Fruit fly (Drosophila melanogaster) whole organism, embryonic: ENCODE measurements around the gene teq.

Experiments used
- CG10321 ChIP-seq: fragments of 200-800 bp; sonication (Bioruptor generic); IDR thresholded peaks from 2 replicates; pipeline ENCODE4 v1.3.6; 2022; ENCODE audit warnings: missing biosample characterization, missing genetic modification characterization
- CG12236 ChIP-seq: fragments of 200-800 bp; sonication (Bioruptor generic); optimal IDR thresholded peaks from 2 replicates; lab custom pipeline; 2016; ENCODE audit warnings: missing biosample characterization, missing genetic modification characterization
- CG13287 ChIP-seq: fragments of 200-800 bp; sonication (Bioruptor generic); IDR thresholded peaks from 2 replicates; pipeline ENCODE4 v1.3.6; 2022; ENCODE audit warnings: missing biosample characterization, missing genetic modification characterization; ENCODE audit not compliant: partially characterized antibody
- CG15479 ChIP-seq: fragments of 200-800 bp; sonication (Bioruptor generic); optimal IDR thresholded peaks from 3 replicates; lab custom pipeline; 2019; ENCODE audit warnings: missing biosample characterization, mild to moderate bottlenecking, missing genetic modification characterization, moderate library complexity
- CG16779 ChIP-seq: fragments of 200-800 bp; sonication (Bioruptor generic); IDR thresholded peaks from 2 replicates; pipeline ENCODE4 v1.3.6; 2022; ENCODE audit warnings: missing biosample characterization, missing genetic modification characterization
- CG17612 ChIP-seq: fragments of 200-800 bp; sonication (Bioruptor generic); IDR thresholded peaks from 2 replicates; pipeline ENCODE4 v1.3.6; 2022; ENCODE audit warnings: missing biosample characterization, missing genetic modification characterization
- CG2712 ChIP-seq: fragments of 200-800 bp; optimal IDR thresholded peaks from 3 replicates; lab custom pipeline; 2019; ENCODE audit warnings: missing biosample characterization, mild to moderate bottlenecking, missing genetic modification characterization, moderate library complexity
- CG30403 ChIP-seq: fragments of 200-800 bp; sonication (Bioruptor generic); optimal IDR thresholded peaks from 3 replicates; lab custom pipeline; 2016; ENCODE audit warnings: missing biosample characterization, missing genetic modification characterization
- CG31388 ChIP-seq: fragments of 200-800 bp; sonication (Bioruptor generic); optimal IDR thresholded peaks from 2 replicates; lab custom pipeline; 2016; ENCODE audit warnings: missing biosample characterization, missing genetic modification characterization
- CG3847 ChIP-seq: fragments of 200-800 bp; sonication (Bioruptor generic); IDR thresholded peaks from 2 replicates; pipeline ENCODE4 v1.3.6; 2022; ENCODE audit warnings: missing biosample characterization, missing genetic modification characterization
- CG6175 ChIP-seq: fragments of 200-800 bp; sonication (Bioruptor generic); IDR thresholded peaks from 3 replicates; pipeline ENCODE4 v1.3.6; 2022; ENCODE audit warnings: missing biosample characterization, missing genetic modification characterization
- CG7271 ChIP-seq: fragments of 200-800 bp; sonication (Bioruptor generic); optimal IDR thresholded peaks from 2 replicates; lab custom pipeline; 2018; ENCODE audit warnings: missing biosample characterization, mild to moderate bottlenecking, missing genetic modification characterization, moderate library complexity
- CG7372 ChIP-seq: fragments of 200-800 bp; sonication (Bioruptor generic); IDR thresholded peaks from 2 replicates; pipeline ENCODE4 v1.3.6; 2022; ENCODE audit warnings: missing biosample characterization, missing genetic modification characterization
- CG7786 ChIP-seq: fragments of 200-800 bp; sonication (Bioruptor generic); optimal IDR thresholded peaks from 2 replicates; lab custom pipeline; 2016; ENCODE audit warnings: missing biosample characterization, missing genetic modification characterization
- CG8290 ChIP-seq, 3 experiments: fragments of 200-800 bp; sonication (Bioruptor generic); optimal IDR thresholded peaks; 2 replicates each; lab custom pipeline; 2016 to 2019; ENCODE audit warnings: missing biosample characterization in 3 of 3, missing genetic modification characterization in 3 of 3, mild to moderate bottlenecking in 2 of 3, moderate library complexity in 1 of 3
- CG8478 ChIP-seq: fragments of >200 bp; optimal IDR thresholded peaks from 2 replicates; lab custom pipeline; 2018
- D ChIP-seq, 2 experiments: fragments of 200-800 bp in 1 of 2; fragments of >200 bp in 1 of 2; sonication (Bioruptor generic) in 1 of 2; optimal IDR thresholded peaks; 2 replicates in 1 of 2; 3 replicates in 1 of 2; lab custom pipeline; 2017; ENCODE audit warnings: mild to moderate bottlenecking in 1 of 2, missing biosample characterization in 1 of 2, missing genetic modification characterization in 1 of 2, missing genetic modification reagents in 1 of 2
- Dfd ChIP-seq, 2 experiments: fragments of >200 bp; optimal IDR thresholded peaks; 2 replicates each; lab custom pipeline; 2017; ENCODE audit warnings: missing biosample characterization in 2 of 2, missing genetic modification characterization in 2 of 2
- Dip2 ChIP-seq: fragments of 200-800 bp; sonication (Bioruptor generic); IDR thresholded peaks from 2 replicates; pipeline ENCODE4 v1.3.6; 2022; ENCODE audit warnings: missing biosample characterization, missing genetic modification characterization
- Dp ChIP-seq: fragments of 200-800 bp; sonication (Bioruptor generic); optimal IDR thresholded peaks from 2 replicates; lab custom pipeline; 2018; ENCODE audit warnings: missing biosample characterization, mild to moderate bottlenecking, missing genetic modification characterization, moderate library complexity
- Ets65A ChIP-seq: fragments of 200-800 bp; sonication (Bioruptor generic); peaks from one replicate; lab custom pipeline; 2016; ENCODE audit warnings: missing biosample characterization, missing genetic modification characterization
- HLHmδ ChIP-seq: fragments of 200-800 bp; sonication (Bioruptor generic); optimal IDR thresholded peaks from 2 replicates; lab custom pipeline; 2018; ENCODE audit warnings: missing biosample characterization, mild to moderate bottlenecking, missing genetic modification characterization, moderate library complexity
- Hand ChIP-seq: fragments of 200-800 bp; sonication (Bioruptor generic); optimal IDR thresholded peaks from 2 replicates; lab custom pipeline; 2017; ENCODE audit warnings: mild to moderate bottlenecking, missing biosample characterization, missing genetic modification reagents, missing genetic modification characterization
- Hmr ChIP-seq: fragments of 200-800 bp; sonication (Bioruptor generic); optimal IDR thresholded peaks from 3 replicates; lab custom pipeline; 2017; ENCODE audit warnings: mild to moderate bottlenecking, missing biosample characterization, missing genetic modification reagents, missing genetic modification characterization
- Kr ChIP-seq: fragments of 200-800 bp; sonication (Bioruptor generic); optimal IDR thresholded peaks from 2 replicates; lab custom pipeline; 2017; ENCODE audit warnings: missing biosample characterization, mild to moderate bottlenecking, missing genetic modification characterization
- Lhr ChIP-seq: fragments of 200-800 bp; sonication (Bioruptor generic); optimal IDR thresholded peaks from 3 replicates; lab custom pipeline; 2017; ENCODE audit warnings: mild to moderate bottlenecking, missing biosample characterization, missing genetic modification reagents, missing genetic modification characterization
- MBD-R2 ChIP-seq: fragments of 200-800 bp; sonication (Bioruptor generic); IDR thresholded peaks from 2 replicates; pipeline ENCODE4 v1.3.6; 2022; ENCODE audit warnings: missing biosample characterization, missing genetic modification characterization
- Med ChIP-seq: fragments of 200-800 bp; sonication (Bioruptor generic); peaks from one replicate; lab custom pipeline; 2016; ENCODE audit warnings: missing biosample characterization, missing genetic modification characterization, mild to moderate bottlenecking, inconsistent platforms, moderate library complexity
- Side ChIP-seq: fragments of 200-800 bp; sonication (Bioruptor generic); optimal IDR thresholded peaks from 2 replicates; lab custom pipeline; 2016; ENCODE audit warnings: missing biosample characterization, missing genetic modification characterization
- Sry-β ChIP-seq: fragments of 200-800 bp; sonication (Bioruptor generic); optimal IDR thresholded peaks from 2 replicates; lab custom pipeline; 2018; ENCODE audit warnings: missing biosample characterization, mild to moderate bottlenecking, missing genetic modification characterization, moderate library complexity
- Sry-δ ChIP-seq: fragments of 200-800 bp; sonication (Bioruptor generic); optimal IDR thresholded peaks from 2 replicates; lab custom pipeline; 2016; ENCODE audit warnings: missing biosample characterization, missing genetic modification characterization
- Ssrp ChIP-seq: fragments of 200-800 bp; sonication (Bioruptor generic); optimal IDR thresholded peaks from 2 replicates; lab custom pipeline; 2018; ENCODE audit warnings: missing biosample characterization, mild to moderate bottlenecking, missing genetic modification characterization, moderate library complexity
- ap ChIP-seq: fragments of 200-800 bp; sonication (Bioruptor generic); IDR thresholded peaks from 2 replicates; pipeline ENCODE4 v1.3.6; 2022; ENCODE audit warnings: missing biosample characterization, missing genetic modification characterization
- cad ChIP-seq: fragments of >200 bp; optimal IDR thresholded peaks from 2 replicates; lab custom pipeline; 2017; ENCODE audit warnings: missing biosample characterization, missing genetic modification characterization
- croc ChIP-seq: fragments of 200-800 bp; sonication (Bioruptor generic); conservative IDR thresholded peaks from 3 replicates; pipeline ENCODE4 v1.3.6; 2022; ENCODE audit warnings: missing biosample characterization, missing genetic modification characterization
- fd102C ChIP-seq: fragments of 200-800 bp; sonication (Bioruptor generic); optimal IDR thresholded peaks from 2 replicates; lab custom pipeline; 2018; ENCODE audit warnings: missing biosample characterization, mild to moderate bottlenecking, missing genetic modification characterization, moderate library complexity
- grau ChIP-seq: fragments of 200-800 bp; optimal IDR thresholded peaks from 3 replicates; lab custom pipeline; 2019; ENCODE audit warnings: missing biosample characterization, mild to moderate bottlenecking, missing genetic modification characterization, moderate library complexity
- grn ChIP-seq: fragments of 200-800 bp; sonication (Bioruptor generic); optimal IDR thresholded peaks from 3 replicates; lab custom pipeline; 2017; ENCODE audit warnings: missing biosample characterization, missing genetic modification characterization
- insv ChIP-seq, 2 experiments: fragments of 200-800 bp; sonication (Bioruptor generic); optimal IDR thresholded peaks; 3 replicates each; lab custom pipeline; 2016 to 2018; ENCODE audit warnings: missing biosample characterization in 2 of 2, missing genetic modification characterization in 2 of 2
- jumu ChIP-seq: fragments of 200-800 bp; sonication (Bioruptor generic); optimal IDR thresholded peaks from 3 replicates; lab custom pipeline; 2016; ENCODE audit warnings: missing biosample characterization, missing genetic modification characterization
- nerfin-1 ChIP-seq: fragments of 200-800 bp; sonication (Bioruptor generic); optimal IDR thresholded peaks from 3 replicates; lab custom pipeline; 2019; ENCODE audit warnings: missing biosample characterization, mild to moderate bottlenecking, missing genetic modification characterization, moderate library complexity
- sc ChIP-seq, 3 experiments: fragments of >200 bp in 2 of 3; fragments of 200-800 bp in 1 of 3; sonication (Bioruptor generic) in 1 of 3; optimal IDR thresholded peaks; 2 replicates in 2 of 3; 3 replicates in 1 of 3; lab custom pipeline; 2017; ENCODE audit warnings: mild to moderate bottlenecking in 1 of 3, missing biosample characterization in 1 of 3, missing genetic modification characterization in 1 of 3, missing genetic modification reagents in 1 of 3
- sd ChIP-seq: fragments of 200-800 bp; sonication (Bioruptor generic); optimal IDR thresholded peaks from 3 replicates; lab custom pipeline; 2018; ENCODE audit warnings: missing biosample characterization, mild to moderate bottlenecking, missing genetic modification characterization, moderate library complexity
- tap ChIP-seq: fragments of 200-800 bp; optimal IDR thresholded peaks from 3 replicates; lab custom pipeline; 2019; ENCODE audit warnings: missing biosample characterization, mild to moderate bottlenecking, missing genetic modification characterization, moderate library complexity
- tll ChIP-seq, 2 experiments: fragments of 200-800 bp in 1 of 2; fragments of >200 bp in 1 of 2; sonication (Bioruptor generic) in 1 of 2; optimal IDR thresholded peaks; 2 replicates each; lab custom pipeline; 2017 to 2019; ENCODE audit warnings: missing biosample characterization in 2 of 2, missing genetic modification characterization in 2 of 2, mild to moderate bottlenecking in 1 of 2, moderate library complexity in 1 of 2
- twi ChIP-seq: fragments of 200-800 bp; optimal IDR thresholded peaks from 2 replicates; lab custom pipeline; 2019; ENCODE audit warnings: missing biosample characterization, mild to moderate bottlenecking, missing genetic modification characterization, moderate library complexity
- yki ChIP-seq: fragments of >200 bp; optimal IDR thresholded peaks from 3 replicates; lab custom pipeline; 2018
- zen ChIP-seq: fragments of 200-800 bp; sonication (Bioruptor generic); optimal IDR thresholded peaks from 3 replicates; lab custom pipeline; 2018; ENCODE audit warnings: missing biosample characterization, mild to moderate bottlenecking, missing genetic modification characterization, moderate library complexity

Gene teq

DNA sequence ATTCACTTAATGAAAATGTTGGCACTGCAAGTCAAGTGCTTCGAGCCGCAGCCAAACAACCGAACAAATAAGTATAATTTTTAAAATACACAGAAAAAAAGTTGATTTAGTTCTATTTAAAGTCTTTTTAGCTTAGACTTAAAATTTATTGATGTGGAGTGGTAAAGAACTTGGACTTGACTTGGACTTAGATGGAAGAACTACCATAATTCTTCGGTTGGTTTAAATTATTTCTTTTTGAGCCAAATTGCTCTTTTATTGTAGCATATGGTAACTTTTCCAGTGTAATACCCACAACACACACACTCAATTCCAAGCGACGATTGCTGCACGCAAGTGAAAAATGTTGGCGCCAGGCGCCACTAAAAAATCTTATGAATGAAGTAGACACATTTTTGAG, 46.4 kb upstream of the teq start (continued):
- no peak for TF ChIP-seq sd (tag; lab: Kevin White, UChicago)
- TF ChIP-seq CG6175 (GFP tag; lab: Robert Waterston, UW) = no peak
- peak; percentile 16 for TF ChIP-seq fd102C (GFP tag; lab: Kevin White, UChicago)
- TF ChIP-seq Side = peak; percentile 5
- no peak for TF ChIP-seq CG10321
- no peak for TF ChIP-seq CG7786 (GFP tag; lab: Kevin White, UChicago)
- no peak; the same call in 1 of the 3 replicates for TF ChIP-seq croc
- no peak for TF ChIP-seq grn
- TF ChIP-seq Dp (GFP tag; lab: Kevin White, UChicago) = no peak
- peak; percentile 58 for TF ChIP-seq grau

- TF ChIP-seq cad (GFP tag; lab: Kevin White, UChicago) (peak; percentile 99), CG17612 (GFP tag; lab: Robert Waterston, UW) (no peak), CG7372 (no peak), CG10321 (no peak), CG15479 (GFP tag; lab: Kevin White, UChicago) (peak; percentile 55), Ets65A (GFP tag; lab: Kevin White, UChicago) (peak; percentile 57), tll (GFP tag; optimal IDR thresholded peaks at IDR 0.05; lab: Kevin White, UChicago) (peak in 1 of 2 experiments; percentile 98), CG8290 (GFP tag; optimal IDR thresholded peaks at IDR 0.05; lab: Kevin White, UChicago) (no peak), CG8290 (tag; optimal IDR thresholded peaks at IDR 0.05; lab: Kevin White, UChicago) (no peak), CG7271 (tag; lab: Kevin White, UChicago) (peak; percentile 87), twi (tag; lab: Kevin White, UChicago) (peak; percentile 42), zen (tag; lab: Kevin White, UChicago) (peak; percentile 99), Sry-β (GFP tag; lab: Kevin White, UChicago) (no peak), Kr (GFP tag; lab: Kevin White, UChicago) (peak; percentile 50), insv (GFP tag; optimal IDR thresholded peaks at IDR 0.05; lab: Kevin White, UChicago) (no peak), jumu (GFP tag; lab: Kevin White, UChicago) (no peak), CG12236 (GFP tag; lab: Kevin White, UChicago) (no peak), Med (peak; percentile 48), Hand (GFP tag; lab: Kevin White, UChicago) (no peak), Sry-δ (no peak), ap (GFP tag; lab: Robert Waterston, UW) (no peak)
Observed at dm6 chr3L:9029183-9029789, 45.2 kb upstream of the teq start.

DNA sequence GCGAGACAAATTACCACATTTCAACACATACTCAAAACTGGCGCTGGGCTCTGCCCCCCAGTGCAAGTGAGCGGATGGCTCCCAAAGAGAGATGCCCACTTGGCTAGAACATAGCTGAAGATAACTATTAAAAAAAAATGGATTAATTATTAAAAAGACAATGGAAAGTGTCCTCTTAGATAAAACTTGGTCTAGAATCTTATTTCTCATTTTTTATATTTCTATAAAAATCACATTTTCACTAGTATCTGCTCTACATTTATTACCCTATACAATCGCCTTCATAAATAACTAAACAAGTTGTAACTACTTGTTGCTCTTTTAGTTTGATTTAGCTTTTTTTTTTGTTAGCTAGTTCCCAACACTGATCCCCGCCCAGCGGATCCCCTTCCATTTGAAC, 41.6 kb upstream of the teq start:
- no peak for TF ChIP-seq Dip2 (GFP tag; lab: Robert Waterston, UW)
- peak; percentile 33 for TF ChIP-seq Ssrp (tag; lab: Kevin White, UChicago)
- no peak for TF ChIP-seq ap (GFP tag; lab: Robert Waterston, UW)
- TF ChIP-seq CG31388 (GFP tag; lab: Kevin White, UChicago) = no peak
- no peak for TF ChIP-seq yki
- no peak for TF ChIP-seq CG30403 (GFP tag; lab: Kevin White, UChicago)
- no peak for TF ChIP-seq MBD-R2 (GFP tag; lab: Robert Waterston, UW)
- TF ChIP-seq CG13287 = no peak
- no peak for TF ChIP-seq Hmr (GFP tag; lab: Kevin White, UChicago)
- TF ChIP-seq CG8478 = no peak
- TF ChIP-seq sc (optimal IDR thresholded peaks at IDR 0.05; lab: Kevin White, UChicago) = no peak
- peak; percentile 34 for TF ChIP-seq sc (GFP tag; optimal IDR thresholded peaks at IDR 0.05; lab: Kevin White, UChicago)
- no peak for TF ChIP-seq D (optimal IDR thresholded peaks at IDR 0.05; lab: Kevin White, UChicago)
- peak; percentile 40 for TF ChIP-seq D (GFP tag; optimal IDR thresholded peaks at IDR 0.05; lab: Kevin White, UChicago)
- TF ChIP-seq CG16779 (GFP tag; lab: Robert Waterston, UW) = no peak
- TF ChIP-seq Lhr (GFP tag; lab: Kevin White, UChicago) = no peak
- TF ChIP-seq nerfin-1 (tag; lab: Kevin White, UChicago) = no peak
- TF ChIP-seq CG2712 = peak; percentile 34
- TF ChIP-seq Dfd (GFP tag; optimal IDR thresholded peaks at IDR 0.05; lab: Kevin White, UChicago) = no peak
- no peak for TF ChIP-seq HLHmδ
- no peak for TF ChIP-seq CG3847 (GFP tag; lab: Robert Waterston, UW)
- no peak for TF ChIP-seq tap (tag; lab: Kevin White, UChicago)
